Fruit fly (Drosophila melanogaster): ENCODE results near the gene CG11151.

Gene CG11151

DNA sequence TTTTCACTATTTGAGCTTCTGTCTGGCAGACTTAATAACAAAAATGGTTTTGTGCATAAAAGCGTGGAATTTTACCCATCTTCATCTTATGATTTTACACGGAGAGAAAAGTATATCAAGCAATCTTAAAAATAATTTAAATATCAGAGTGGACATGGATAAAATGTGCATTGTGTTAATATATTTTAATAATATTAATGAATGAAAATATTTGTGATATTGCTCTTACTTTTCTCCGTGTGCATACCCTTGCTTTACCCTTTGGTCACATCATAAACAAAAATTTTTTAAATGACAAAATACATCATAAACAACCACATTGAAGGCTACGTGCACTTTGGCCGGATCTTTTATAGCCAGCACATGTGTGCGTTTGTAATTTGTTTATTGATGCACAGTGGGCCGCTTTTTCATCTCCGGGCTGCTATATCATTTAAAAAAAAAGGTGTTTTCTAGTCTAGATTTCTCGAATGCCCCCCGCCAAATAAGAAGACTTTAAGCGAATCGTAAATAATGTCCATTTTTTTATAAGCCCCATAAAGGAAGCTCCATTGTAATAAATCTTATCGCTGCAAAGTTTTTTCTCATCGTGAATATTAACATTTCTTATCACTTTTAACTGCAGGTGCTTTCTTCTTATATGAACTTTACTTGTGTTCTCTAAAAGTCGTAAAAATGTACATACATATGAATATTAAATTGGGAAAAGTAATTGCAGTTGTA lies 25.0 kb downstream of the CG11151 start (continued):
- peak; percentile 32 for TF ChIP-seq HHEX (GFP tag; optimal IDR thresholded peaks at IDR 0.05)
- no peak for TF ChIP-seq Sin3A (optimal IDR thresholded peaks at IDR 0.05)
- TF ChIP-seq HLH4C (GFP tag; IDR thresholded peaks at IDR 0.05; ENCODE audit: partially characterized antibody) = 0 out of 3 replicates have a peak, but pooled peaks have one; percentile 12
- no peak; the same call in 2 of the 3 replicates for TF ChIP-seq CG17361 (GFP tag; IDR thresholded peaks at IDR 0.05)
- no peak for TF ChIP-seq CG12104 (GFP tag; optimal IDR thresholded peaks at IDR 0.05)
- peak; percentile 35 for TF ChIP-seq CG1603 (tag; optimal IDR thresholded peaks at IDR 0.05)
- TF ChIP-seq dysf (GFP tag; IDR thresholded peaks at IDR 0.05) = peak; percentile 61; the same call in 2 of the 3 replicates
- peak; percentile 14 for TF ChIP-seq CG5180 (GFP tag; optimal IDR thresholded peaks at IDR 0.05)
- no peak for TF ChIP-seq odd (GFP tag; optimal IDR thresholded peaks at IDR 0.05)
- TF ChIP-seq CG6654 (GFP tag; optimal IDR thresholded peaks at IDR 0.05) = no peak
- TF ChIP-seq esg (GFP tag; conservative IDR thresholded peaks at IDR 0.05) = peak; percentile 41; the same call in 1 of the 2 replicates
- peak; percentile 61 for TF ChIP-seq CG17328 (GFP tag; IDR thresholded peaks at IDR 0.05)
- TF ChIP-seq CG17359 (tag; optimal IDR thresholded peaks at IDR 0.05) = peak; percentile 76
- peak; percentile 40 for TF ChIP-seq BtbVII (GFP tag; optimal IDR thresholded peaks at IDR 0.05)
- peak; percentile 11 for TF ChIP-seq NfI (GFP tag; optimal IDR thresholded peaks at IDR 0.05)
- TF ChIP-seq lola (GFP tag; optimal IDR thresholded peaks at IDR 0.05) = no peak
- peak; percentile 39; the same call in 2 of the 4 replicates for TF ChIP-seq Gug (GFP tag; IDR thresholded peaks at IDR 0.05)
- no peak for TF ChIP-seq CG15514 (GFP tag; optimal IDR thresholded peaks at IDR 0.05)
- peak; percentile 31 for TF ChIP-seq CG2120 (GFP tag; optimal IDR thresholded peaks at IDR 0.05)
- TF ChIP-seq nmo (GFP tag; optimal IDR thresholded peaks at IDR 0.05) = peak; percentile 67
- peak; percentile 32 for TF ChIP-seq fd3F (GFP tag; optimal IDR thresholded peaks at IDR 0.05)
- TF ChIP-seq CG4404 (GFP tag; IDR thresholded peaks at IDR 0.05) = no peak
- TF ChIP-seq CG4424 (GFP tag; optimal IDR thresholded peaks at IDR 0.05) = peak; percentile 65
- peak; percentile 45 for TF ChIP-seq Fer1 (GFP tag; optimal IDR thresholded peaks at IDR 0.05)
- TF ChIP-seq Deaf1 (tag; optimal IDR thresholded peaks at IDR 0.05) = peak; percentile 8
- TF ChIP-seq Med (GFP tag) = peak; percentile 61
- TF ChIP-seq CG2875 (GFP tag; optimal IDR thresholded peaks at IDR 0.05) = peak; percentile 44
- no peak for TF ChIP-seq Trl (optimal IDR thresholded peaks at IDR 0.05)
- TF ChIP-seq Trl (GFP tag; optimal IDR thresholded peaks at IDR 0.05) = peak; percentile 5
- TF ChIP-seq CrebB (tag; optimal IDR thresholded peaks at IDR 0.05) = no peak
- peak; percentile 62 for TF ChIP-seq CG12391 (tag; optimal IDR thresholded peaks at IDR 0.05)
- peak; percentile 58 for TF ChIP-seq Xbp1 (GFP tag; optimal IDR thresholded peaks at IDR 0.05)
- peak; percentile 37; the same call in 2 of the 3 replicates for TF ChIP-seq Aef1 (GFP tag; IDR thresholded peaks at IDR 0.05)
- TF ChIP-seq lov (optimal IDR thresholded peaks at IDR 0.05) = no peak
- 0 out of 3 replicates have a peak, but pooled peaks have one; percentile 6 for TF ChIP-seq lov (GFP tag; IDR thresholded peaks at IDR 0.05)
- peak; percentile 72 for TF ChIP-seq CG15269 (tag; optimal IDR thresholded peaks at IDR 0.05)
- TF ChIP-seq dmrt99B (tag; optimal IDR thresholded peaks at IDR 0.05) = peak; percentile 70
- TF ChIP-seq CG2712 (tag; optimal IDR thresholded peaks at IDR 0.05) = peak; percentile 66
- peak; percentile 28; the same call in 1 of the 2 replicates for TF ChIP-seq chm (GFP tag; IDR thresholded peaks at IDR 0.05)
- peak; percentile 46 for TF ChIP-seq D19A (tag; optimal IDR thresholded peaks at IDR 0.05)
- peak; percentile 47 for TF ChIP-seq az2 (GFP tag; optimal IDR thresholded peaks at IDR 0.05)
- TF ChIP-seq gcm (GFP tag; optimal IDR thresholded peaks at IDR 0.05) = no peak
- no peak for TF ChIP-seq CG7987 (GFP tag; optimal IDR thresholded peaks at IDR 0.05)
- TF ChIP-seq PHDP (tag; optimal IDR thresholded peaks at IDR 0.05) = peak; percentile 43
- peak; percentile 74 for TF ChIP-seq CG11504 (tag; optimal IDR thresholded peaks at IDR 0.05)
- peak; percentile 27 for TF ChIP-seq CG9727 (GFP tag; optimal IDR thresholded peaks at IDR 0.05)
- peak; percentile 2 for TF ChIP-seq ewg (GFP tag; optimal IDR thresholded peaks at IDR 0.05)
- peak; percentile 64 for TF ChIP-seq CG7839 (tag; optimal IDR thresholded peaks at IDR 0.05)
- peak; percentile 81 for TF ChIP-seq sens (GFP tag)
